Fruit fly (Drosophila melanogaster) whole organism, adult: ENCODE results near the gene CG31199.

Experiments used
- CG11617 ChIP-seq: fragments of 200-800 bp; sonication (Bioruptor generic); optimal IDR thresholded peaks from 2 replicates; lab custom pipeline; 2017; ENCODE audit warnings: mild to moderate bottlenecking, missing biosample characterization, missing genetic modification reagents, missing genetic modification characterization
- CG12768 ChIP-seq: fragments of 200-800 bp; sonication (Bioruptor generic); optimal IDR thresholded peaks from 2 replicates; lab custom pipeline; 2017; ENCODE audit warnings: missing biosample characterization, missing genetic modification characterization, mild to moderate bottlenecking, moderate library complexity, missing genetic modification reagents
- CG14711 ChIP-seq: fragments of 200-800 bp; sonication (Bioruptor generic); optimal IDR thresholded peaks from 2 replicates; lab custom pipeline; 2018; ENCODE audit warnings: missing biosample characterization, mild to moderate bottlenecking, missing genetic modification characterization, moderate library complexity
- CG1620 ChIP-seq: fragments of 200-800 bp; sonication (Bioruptor generic); optimal IDR thresholded peaks from 2 replicates; lab custom pipeline; 2016; ENCODE audit warnings: missing biosample characterization, missing genetic modification characterization
- CG33017 ChIP-seq: fragments of 200-800 bp; sonication (Bioruptor generic); optimal IDR thresholded peaks from 2 replicates; lab custom pipeline; 2018; ENCODE audit warnings: missing biosample characterization, mild to moderate bottlenecking, missing genetic modification characterization, moderate library complexity
- CG5204 ChIP-seq: fragments of 200-800 bp; sonication (Bioruptor generic); optimal IDR thresholded peaks from 2 replicates; lab custom pipeline; 2016; ENCODE audit warnings: missing biosample characterization, missing genetic modification characterization
- CG7045 ChIP-seq: fragments of 200-800 bp; sonication (Bioruptor generic); optimal IDR thresholded peaks from 2 replicates; lab custom pipeline; 2017; ENCODE audit warnings: missing biosample characterization, mild to moderate bottlenecking, missing genetic modification characterization
- CG7101 ChIP-seq: fragments of 200-800 bp; sonication (Bioruptor generic); optimal IDR thresholded peaks from 2 replicates; lab custom pipeline; 2018; ENCODE audit warnings: missing biosample characterization, mild to moderate bottlenecking, missing genetic modification characterization, moderate library complexity
- Clk ChIP-seq: fragments of 200-800 bp; sonication (Bioruptor generic); optimal IDR thresholded peaks from 2 replicates; lab custom pipeline; 2017; ENCODE audit warnings: missing biosample characterization, missing genetic modification characterization
- Crg-1 ChIP-seq: fragments of 200-800 bp; sonication (Bioruptor generic); optimal IDR thresholded peaks from 2 replicates; lab custom pipeline; 2016; ENCODE audit warnings: missing biosample characterization, missing genetic modification characterization
- Hr96 ChIP-seq: fragments of 200-800 bp; sonication (Bioruptor generic); optimal IDR thresholded peaks from 2 replicates; lab custom pipeline; 2016; ENCODE audit warnings: missing biosample characterization, missing genetic modification characterization
- Mnt ChIP-seq: fragments of 200-800 bp; sonication (Bioruptor generic); optimal IDR thresholded peaks from 2 replicates; lab custom pipeline; 2016; ENCODE audit warnings: missing biosample characterization, mild to moderate bottlenecking, missing genetic modification characterization
- bab1 ChIP-seq: fragments of 200-800 bp; sonication (Bioruptor generic); optimal IDR thresholded peaks from 3 replicates; lab custom pipeline; 2019; ENCODE audit warnings: missing biosample characterization, mild to moderate bottlenecking, missing genetic modification characterization, moderate library complexity
- cic ChIP-seq: fragments of 200-800 bp; sonication (Bioruptor generic); optimal IDR thresholded peaks from 2 replicates; lab custom pipeline; 2017; ENCODE audit warnings: missing biosample characterization, mild to moderate bottlenecking, missing genetic modification characterization, moderate library complexity
- cnc ChIP-seq, 2 experiments: fragments of >200 bp; optimal IDR thresholded peaks; 2 replicates each; lab custom pipeline; 2017
- kay ChIP-seq: fragments of 200-800 bp; sonication (Bioruptor generic); peaks from one replicate; lab custom pipeline; 2016; ENCODE audit warnings: missing biosample characterization, missing genetic modification characterization, borderline replicate concordance
- ovo ChIP-seq: fragments of 200-800 bp; sonication (Bioruptor generic); optimal IDR thresholded peaks from 2 replicates; lab custom pipeline; 2016; ENCODE audit warnings: missing biosample characterization, missing genetic modification characterization
- pad ChIP-seq: fragments of 200-800 bp; sonication (Bioruptor generic); optimal IDR thresholded peaks from 3 replicates; lab custom pipeline; 2017; ENCODE audit warnings: missing biosample characterization, missing genetic modification characterization, mild to moderate bottlenecking, moderate library complexity, missing genetic modification reagents
- tj ChIP-seq: fragments of 200-800 bp; sonication (Bioruptor generic); optimal IDR thresholded peaks from 3 replicates; lab custom pipeline; 2017; ENCODE audit warnings: missing biosample characterization, mild to moderate bottlenecking, missing genetic modification characterization, moderate library complexity
- toe ChIP-seq: fragments of 200-800 bp; sonication (Bioruptor generic); optimal IDR thresholded peaks from 2 replicates; lab custom pipeline; 2016; ENCODE audit warnings: missing biosample characterization, missing genetic modification characterization

CG31199 gene

DNA sequence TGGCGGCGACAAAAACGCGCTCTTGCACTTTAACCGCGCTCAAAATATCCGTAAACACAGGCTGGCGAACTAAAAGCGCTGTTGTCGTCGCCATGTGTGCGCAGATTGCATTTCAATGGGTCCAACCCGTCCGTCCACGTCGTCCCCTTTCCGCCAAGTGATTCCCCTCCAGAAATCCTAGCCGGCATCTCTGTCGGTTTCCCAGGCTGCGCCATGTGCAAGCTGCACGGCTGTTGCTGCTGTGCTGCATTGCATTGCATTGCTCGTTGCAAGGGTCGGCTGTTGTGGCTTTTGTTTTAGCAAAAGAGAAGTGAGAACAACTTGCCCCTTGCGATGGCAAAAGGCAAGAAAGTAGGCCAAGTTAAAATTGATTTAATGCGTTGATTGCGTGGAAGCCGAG is 30.5 kb upstream of the CG31199 start:
- TF ChIP-seq CG7101 (tag; lab: Kevin White, UChicago) (no peak), Mnt (GFP tag; lab: Kevin White, UChicago) (no peak), CG7045 (GFP tag; lab: Kevin White, UChicago) (no peak), CG33017 (tag; lab: Kevin White, UChicago) (no peak), CG1620 (no peak), cic (GFP tag; lab: Kevin White, UChicago) (no peak), toe (GFP tag; lab: Kevin White, UChicago) (no peak)

DNA sequence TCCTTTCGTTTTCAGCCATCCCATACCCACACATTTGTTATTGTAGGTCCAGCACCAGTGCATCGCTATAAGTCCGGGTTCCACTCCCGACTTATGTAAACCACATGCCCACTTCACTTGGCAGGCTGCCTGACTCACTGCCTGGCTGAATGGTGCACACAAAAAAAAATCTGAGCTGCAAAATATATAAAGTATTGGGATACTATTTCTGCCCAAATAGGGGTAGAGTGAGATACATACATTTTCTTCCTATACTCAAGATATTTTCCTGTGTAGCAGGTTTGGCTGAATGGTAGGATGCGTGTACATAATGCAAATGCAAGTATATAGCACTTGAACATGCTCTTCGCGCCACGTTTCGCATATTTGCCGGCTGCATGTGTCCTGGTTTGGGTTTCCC is 29.5 kb upstream of the CG31199 start:
- TF ChIP-seq CG5204 = no peak
- TF ChIP-seq bab1 = no peak
- TF ChIP-seq pad (GFP tag; lab: Kevin White, UChicago) = no peak
- no peak for TF ChIP-seq CG33017 (tag; lab: Kevin White, UChicago)
- no peak for TF ChIP-seq cic (GFP tag; lab: Kevin White, UChicago)
- TF ChIP-seq CG1620 = no peak
- TF ChIP-seq cnc (optimal IDR thresholded peaks at IDR 0.05; lab: Kevin White, UChicago) = no peak
- TF ChIP-seq Mnt (GFP tag; lab: Kevin White, UChicago) = no peak
- no peak for TF ChIP-seq CG14711 (tag; lab: Kevin White, UChicago)
- no peak for TF ChIP-seq ovo
- no peak for TF ChIP-seq CG7101 (tag; lab: Kevin White, UChicago)
- TF ChIP-seq CG11617 (GFP tag; lab: Kevin White, UChicago) = no peak
- TF ChIP-seq CG12768 (GFP tag; lab: Kevin White, UChicago) = no peak
- no peak for TF ChIP-seq Hr96 (GFP tag; lab: Kevin White, UChicago)
- no peak for TF ChIP-seq toe (GFP tag; lab: Kevin White, UChicago)
- TF ChIP-seq Clk (GFP tag; lab: Kevin White, UChicago) = no peak
- no peak for TF ChIP-seq kay (GFP tag; lab: Kevin White, UChicago)
- TF ChIP-seq CG7045 (GFP tag; lab: Kevin White, UChicago) = no peak
- no peak for TF ChIP-seq tj (GFP tag; lab: Kevin White, UChicago)

dm6 chr3R:20772543-20772942 is 28.9 kb upstream of the CG31199 start, which contains the start of gene Takl1:
TSS of gene Takl1 (minus strand) at chr3R:20772601.
- TF ChIP-seq cic (GFP tag; lab: Kevin White, UChicago) = peak; percentile 17
- no peak for TF ChIP-seq Mnt (GFP tag; lab: Kevin White, UChicago)
- TF ChIP-seq CG5204 = no peak
- no peak for TF ChIP-seq CG12768 (GFP tag; lab: Kevin White, UChicago)
- no peak for TF ChIP-seq CG7101 (tag; lab: Kevin White, UChicago)
- no peak for TF ChIP-seq CG7045 (GFP tag; lab: Kevin White, UChicago)

- TF ChIP-seq bab1 = no peak
- no peak for TF ChIP-seq Clk (GFP tag; lab: Kevin White, UChicago)
- TF ChIP-seq cnc (optimal IDR thresholded peaks at IDR 0.05; lab: Kevin White, UChicago) = no peak
- TF ChIP-seq kay (GFP tag; lab: Kevin White, UChicago) = no peak
- no peak for TF ChIP-seq Mnt (GFP tag; lab: Kevin White, UChicago)
- no peak for TF ChIP-seq CG1620
- no peak for TF ChIP-seq toe (GFP tag; lab: Kevin White, UChicago)
- no peak for TF ChIP-seq Hr96 (GFP tag; lab: Kevin White, UChicago)
- TF ChIP-seq cic (GFP tag; lab: Kevin White, UChicago) = no peak
- no peak for TF ChIP-seq CG7101 (tag; lab: Kevin White, UChicago)
- no peak for TF ChIP-seq CG12768 (GFP tag; lab: Kevin White, UChicago)
- TF ChIP-seq CG11617 (GFP tag; lab: Kevin White, UChicago) = no peak
- TF ChIP-seq pad (GFP tag; lab: Kevin White, UChicago) = no peak
- no peak for TF ChIP-seq CG7045 (GFP tag; lab: Kevin White, UChicago)
- no peak for TF ChIP-seq tj (GFP tag; lab: Kevin White, UChicago)
- no peak for TF ChIP-seq CG33017 (tag; lab: Kevin White, UChicago)
Measured at dm6 chr3R:20766156-20766486, 22.5 kb upstream of the CG31199 start.

DNA sequence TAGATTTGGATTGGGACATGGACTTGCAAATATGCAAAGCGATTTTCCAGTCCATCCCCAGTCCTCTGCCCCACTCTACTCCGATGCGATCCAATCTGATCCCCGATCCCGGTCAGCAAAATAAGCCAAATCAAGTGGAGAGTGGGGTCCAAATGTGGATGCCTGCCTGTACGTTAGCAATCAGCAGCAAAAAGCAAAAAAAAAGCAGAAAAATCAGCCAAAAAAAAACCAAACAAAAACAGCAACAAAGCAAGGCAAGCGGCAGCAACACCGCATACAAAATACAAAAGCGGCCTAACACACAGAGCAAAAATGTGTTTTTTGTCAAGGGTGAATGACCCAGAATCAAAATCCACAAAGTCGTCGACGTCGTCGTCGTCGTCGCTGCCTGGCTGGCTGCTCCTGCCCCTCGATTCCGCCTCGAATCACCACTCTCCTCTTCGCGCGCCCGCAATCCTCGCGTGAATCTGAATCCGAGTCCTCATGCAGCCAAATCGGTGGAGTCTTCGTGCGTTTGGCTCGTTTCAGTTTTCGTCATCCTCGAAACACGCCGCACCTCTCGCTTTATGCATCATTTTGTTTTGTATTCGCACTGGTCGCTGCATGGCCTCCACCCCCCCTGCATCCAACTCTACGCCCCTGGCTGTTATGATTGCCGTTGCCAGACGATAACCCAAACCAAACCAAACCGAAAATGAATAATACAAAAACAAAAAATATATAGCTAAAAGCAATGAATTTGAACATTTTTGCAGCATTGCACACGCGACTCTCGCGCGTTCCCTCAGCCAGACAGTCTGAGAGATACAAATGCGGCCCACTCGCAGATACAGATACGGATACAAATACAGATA is 21.9 kb upstream of the CG31199 start:
- no peak for TF ChIP-seq cnc (optimal IDR thresholded peaks at IDR 0.05; lab: Kevin White, UChicago)
- peak; percentile 20 for TF ChIP-seq tj (GFP tag; lab: Kevin White, UChicago)
- TF ChIP-seq pad (GFP tag; lab: Kevin White, UChicago) = no peak
- TF ChIP-seq CG11617 (GFP tag; lab: Kevin White, UChicago) = no peak
- no peak for TF ChIP-seq kay (GFP tag; lab: Kevin White, UChicago)
- no peak for TF ChIP-seq ovo
- no peak for TF ChIP-seq toe (GFP tag; lab: Kevin White, UChicago)
- no peak for TF ChIP-seq Clk (GFP tag; lab: Kevin White, UChicago)

DNA sequence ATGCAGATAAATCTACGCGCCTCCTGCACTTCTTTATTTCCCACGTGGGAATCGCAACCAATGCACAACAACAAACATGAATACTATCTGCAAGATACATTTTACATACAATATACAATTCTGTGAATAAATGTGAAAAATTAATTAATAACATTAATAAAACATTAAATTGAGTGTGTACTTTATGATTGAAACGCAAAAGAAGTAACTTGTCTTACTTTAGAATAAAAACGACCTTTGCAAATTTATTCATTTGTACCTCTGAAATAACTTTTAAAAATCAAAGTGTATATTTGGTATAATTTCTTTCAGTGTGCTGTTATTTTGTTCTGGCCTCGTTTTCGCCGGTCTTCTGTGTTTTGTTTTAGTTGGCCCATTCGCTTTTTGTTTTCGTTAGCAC is 20.4 kb upstream of the CG31199 start:
- TF ChIP-seq cic (GFP tag; lab: Kevin White, UChicago) (no peak), CG11617 (GFP tag; lab: Kevin White, UChicago) (no peak), bab1 (no peak), tj (GFP tag; lab: Kevin White, UChicago) (no peak), CG14711 (tag; lab: Kevin White, UChicago) (no peak), pad (GFP tag; lab: Kevin White, UChicago) (no peak), CG7101 (tag; lab: Kevin White, UChicago) (no peak), CG5204 (no peak), kay (GFP tag; lab: Kevin White, UChicago) (no peak), CG1620 (no peak), Clk (GFP tag; lab: Kevin White, UChicago) (no peak), cnc (optimal IDR thresholded peaks at IDR 0.05; lab: Kevin White, UChicago) (no peak), Crg-1 (GFP tag; lab: Kevin White, UChicago) (no peak), ovo (no peak), CG12768 (GFP tag; lab: Kevin White, UChicago) (no peak), Mnt (GFP tag; lab: Kevin White, UChicago) (no peak), Hr96 (GFP tag; lab: Kevin White, UChicago) (no peak), CG7045 (GFP tag; lab: Kevin White, UChicago) (no peak), CG33017 (tag; lab: Kevin White, UChicago) (no peak)
